Worm (Caenorhabditis elegans) whole organism, early embryonic: Measurements from ENCODE around the gene T14B4.19.

ENCODE experiments used
- B0310.2 ChIP-seq: sonication (generic microtip); optimal IDR thresholded peaks from 2 replicates; lab custom pipeline; 2016; ENCODE audit warnings: mild to moderate bottlenecking, missing genetic modification characterization, missing compliant biosample characterization
- F13C5.2 ChIP-seq: sonication (generic microtip); optimal IDR thresholded peaks from 2 replicates; lab custom pipeline; 2017; ENCODE audit warnings: mild to moderate bottlenecking, missing genetic modification characterization, inconsistent platforms, missing compliant biosample characterization
- aly-1 ChIP-seq: sonication (generic microtip); optimal IDR thresholded peaks from 2 replicates; lab custom pipeline; 2016; ENCODE audit warnings: missing genetic modification characterization, missing compliant biosample characterization
- ama-1 ChIP-seq: fragments of 150-350 bp; optimal IDR thresholded peaks from 2 replicates; lab custom pipeline; 2014
- ceh-13 ChIP-seq: fragments of 200-800 bp; sonication (Bioruptor generic); optimal IDR thresholded peaks from 2 replicates; lab custom pipeline; 2018; ENCODE audit warnings: mild to moderate bottlenecking, missing genetic modification characterization, missing compliant biosample characterization
- ceh-36 ChIP-seq: sonication (generic microtip); optimal IDR thresholded peaks from 2 replicates; lab custom pipeline; 2016; ENCODE audit warnings: missing genetic modification characterization, inconsistent platforms, missing compliant biosample characterization
- ets-7 ChIP-seq: sonication (generic microtip); optimal IDR thresholded peaks from 2 replicates; lab custom pipeline; 2016; ENCODE audit warnings: missing genotype, missing genetic modification characterization, missing compliant biosample characterization
- flt-1 ChIP-seq: fragments of 200-800 bp; sonication (Bioruptor generic); IDR thresholded peaks from 2 replicates; pipeline ENCODE4 v1.3.6; 2022; ENCODE audit warnings: missing genetic modification characterization, missing compliant biosample characterization
- hmbx-1 ChIP-seq: sonication (generic microtip); optimal IDR thresholded peaks from 2 replicates; lab custom pipeline; 2016; ENCODE audit warnings: mild to moderate bottlenecking, missing genetic modification characterization, missing compliant biosample characterization
- hmg-4 ChIP-seq: fragments of 200-800 bp; sonication (Bioruptor generic); optimal IDR thresholded peaks from 2 replicates; lab custom pipeline; 2018; ENCODE audit warnings: mild to moderate bottlenecking, missing genetic modification characterization, missing compliant biosample characterization
- hnd-1 ChIP-seq: sonication (generic microtip); optimal IDR thresholded peaks from 2 replicates; lab custom pipeline; 2016; ENCODE audit warnings: missing genetic modification characterization, missing compliant biosample characterization
- pes-1 ChIP-seq: fragments of 200-800 bp; sonication (Bioruptor generic); IDR thresholded peaks from 2 replicates; pipeline ENCODE4 v1.3.6; 2022; ENCODE audit warnings: missing genetic modification reagents, missing genetic modification characterization, missing compliant biosample characterization
- scrt-1 ChIP-seq: fragments of 200-800 bp; sonication (Bioruptor generic); IDR thresholded peaks from 2 replicates; pipeline ENCODE4 v1.3.6; 2022; ENCODE audit warnings: missing genetic modification characterization, missing compliant biosample characterization
- sea-1 ChIP-seq: fragments of 200-800 bp; sonication (Bioruptor generic); conservative IDR thresholded peaks from 2 replicates; pipeline ENCODE4 v1.3.6; 2022; ENCODE audit warnings: missing genetic modification characterization, missing compliant biosample characterization
- tbx-11 ChIP-seq: fragments of 200-800 bp; sonication (Bioruptor generic); IDR thresholded peaks from 2 replicates; pipeline ENCODE4 v1.3.6; 2022; ENCODE audit warnings: missing genetic modification characterization, missing compliant biosample characterization
- tbx-37 ChIP-seq: fragments of 200-800 bp; sonication (Bioruptor generic); conservative IDR thresholded peaks from 2 replicates; pipeline ENCODE4 v1.3.6; 2022; ENCODE audit warnings: missing genetic modification reagents, missing genetic modification characterization, missing compliant biosample characterization
- tra-4 ChIP-seq: sonication (generic microtip); optimal IDR thresholded peaks from 2 replicates; lab custom pipeline; 2017; ENCODE audit warnings: missing genetic modification characterization, missing compliant biosample characterization

Gene T14B4.19

DNA sequence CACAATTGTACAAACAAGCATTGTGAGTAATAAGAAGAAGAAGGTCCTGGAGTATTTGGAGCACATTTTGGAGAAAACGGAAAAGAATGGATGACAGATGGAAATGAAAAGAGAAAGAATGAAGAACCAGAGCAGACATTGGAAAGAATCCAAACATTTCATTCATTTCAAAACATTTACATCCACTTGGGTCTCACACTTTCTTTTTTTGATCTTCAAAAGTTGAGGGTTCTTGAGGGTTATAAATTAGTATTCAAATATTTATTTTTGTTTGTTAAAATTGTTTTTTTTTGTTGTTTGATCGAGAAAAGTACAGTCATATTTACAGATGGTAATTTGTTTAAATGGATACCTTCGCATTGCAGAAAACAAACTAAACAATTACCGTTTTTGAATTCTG is 21.0 kb upstream of the T14B4.19 start, which contains the start of gene T14B4.9:
TSS of gene T14B4.9 (minus strand) at position 101 of the 400 bp plus-strand sequence.
- no peak for TF ChIP-seq ceh-36 (tag; lab: Kevin White, UChicago)
- no peak for TF ChIP-seq tra-4 (tag; lab: Kevin White, UChicago)
- TF ChIP-seq hmbx-1 (tag; lab: Kevin White, UChicago), result no peak
- TF ChIP-seq B0310.2 (tag; lab: Kevin White, UChicago), result no peak

DNA sequence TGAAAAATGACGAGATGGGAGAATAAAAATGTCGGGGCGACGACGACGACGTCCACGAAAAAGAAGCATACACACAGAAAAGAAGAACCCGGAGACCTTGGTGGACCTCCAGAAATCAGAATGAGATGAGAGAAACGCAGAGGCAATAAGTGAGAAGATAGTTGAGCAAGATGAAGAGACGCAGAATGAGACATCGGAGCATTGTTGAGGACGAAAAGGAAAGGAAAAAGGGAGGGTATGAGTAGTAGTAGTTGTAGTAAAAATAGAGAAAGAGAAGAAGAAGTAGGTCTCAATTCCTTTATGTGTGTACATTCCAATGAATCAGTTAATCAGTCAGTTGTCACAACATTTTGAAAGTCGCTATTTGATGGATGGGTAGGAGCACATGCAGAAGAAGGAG is 16.6 kb upstream of the T14B4.19 start, which contains the start of gene T14B4.8:
TSS of gene T14B4.8 (minus strand) at position 60 of the 400 bp plus-strand sequence.
- no peak for TF ChIP-seq tra-4 (tag; lab: Kevin White, UChicago)
- TF ChIP-seq F13C5.2, result no peak
- TF ChIP-seq pes-1, result no peak
- TF ChIP-seq ets-7 (tag; lab: Kevin White, UChicago), result no peak
- TF ChIP-seq ama-1 (lab: Kevin White, UChicago), result no peak
- TF ChIP-seq hnd-1 (tag; lab: Kevin White, UChicago), result no peak
- TF ChIP-seq hmg-4, result no peak
- TF ChIP-seq tbx-11 (GFP tag; lab: Robert Waterston, UW), result no peak
- no peak for TF ChIP-seq flt-1 (GFP tag; lab: Robert Waterston, UW)
- no peak for TF ChIP-seq hmbx-1 (tag; lab: Kevin White, UChicago)
- no peak for TF ChIP-seq B0310.2 (tag; lab: Kevin White, UChicago)
- no peak for TF ChIP-seq tbx-37 (GFP tag; lab: Robert Waterston, UW)
- TF ChIP-seq ceh-13 (GFP tag; lab: Kevin White, UChicago), result no peak
- no peak for TF ChIP-seq scrt-1 (GFP tag; lab: Robert Waterston, UW)
- no peak for TF ChIP-seq aly-1
- no peak for TF ChIP-seq ceh-36 (tag; lab: Kevin White, UChicago)

ce11 chrII:6726814-6727213 is 14.1 kb upstream of the T14B4.19 start:
- no peak for TF ChIP-seq pes-1
- no peak for TF ChIP-seq hmg-4
- TF ChIP-seq tbx-11 (GFP tag; lab: Robert Waterston, UW), result no peak
- no peak for TF ChIP-seq tbx-37 (GFP tag; lab: Robert Waterston, UW)
- no peak for TF ChIP-seq F13C5.2
- TF ChIP-seq sea-1 (GFP tag; lab: Robert Waterston, UW), result no peak
- no peak for TF ChIP-seq hmbx-1 (tag; lab: Kevin White, UChicago)
- no peak for TF ChIP-seq B0310.2 (tag; lab: Kevin White, UChicago)
- TF ChIP-seq flt-1 (GFP tag; lab: Robert Waterston, UW), result no peak
- no peak for TF ChIP-seq ceh-36 (tag; lab: Kevin White, UChicago)
- TF ChIP-seq aly-1, result no peak
- TF ChIP-seq hnd-1 (tag; lab: Kevin White, UChicago), result no peak
- TF ChIP-seq scrt-1 (GFP tag; lab: Robert Waterston, UW), result no peak
- no peak for TF ChIP-seq ceh-13 (GFP tag; lab: Kevin White, UChicago)
- TF ChIP-seq ama-1 (lab: Kevin White, UChicago), result no peak
- no peak for TF ChIP-seq tra-4 (tag; lab: Kevin White, UChicago)

DNA sequence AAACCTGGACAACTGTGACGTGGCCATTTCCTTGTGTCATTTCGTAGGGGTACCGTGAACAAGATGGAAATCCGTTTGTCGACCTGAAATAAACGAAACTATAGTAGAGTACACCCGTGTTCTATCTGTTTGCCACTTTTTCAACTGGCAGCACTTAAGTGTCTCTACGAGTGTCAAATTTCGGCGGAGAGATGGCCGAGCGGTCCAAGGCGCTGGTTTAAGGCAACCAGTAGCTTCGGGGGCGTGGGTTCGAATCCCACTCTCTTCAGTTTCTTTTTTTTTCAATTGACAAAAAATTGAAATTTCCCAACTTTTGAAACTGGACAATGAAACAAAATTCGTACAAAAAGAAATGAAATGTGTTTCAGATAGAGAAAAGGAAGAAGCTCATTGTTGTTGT is 8.8 kb upstream of the T14B4.19 start:
- TF ChIP-seq scrt-1 (GFP tag; lab: Robert Waterston, UW) (no peak), tra-4 (tag; lab: Kevin White, UChicago) (no peak), flt-1 (GFP tag; lab: Robert Waterston, UW) (0 out of 2 replicates have a peak, but pooled peaks have one; percentile 14), sea-1 (GFP tag; lab: Robert Waterston, UW) (no peak; the same call in 1 of the 2 replicates), ceh-36 (tag; lab: Kevin White, UChicago) (no peak), hmbx-1 (tag; lab: Kevin White, UChicago) (no peak), hmg-4 (peak; percentile 36), ets-7 (tag; lab: Kevin White, UChicago) (no peak), ceh-13 (GFP tag; lab: Kevin White, UChicago) (no peak), hnd-1 (tag; lab: Kevin White, UChicago) (peak; percentile 2), tbx-37 (GFP tag; lab: Robert Waterston, UW) (peak; percentile 62), B0310.2 (tag; lab: Kevin White, UChicago) (no peak), F13C5.2 (peak; percentile 3), tbx-11 (GFP tag; lab: Robert Waterston, UW) (0 out of 2 replicates have a peak, but pooled peaks have one; percentile 49), ama-1 (lab: Kevin White, UChicago) (no peak), aly-1 (no peak), pes-1 (peak; percentile 68)

ce11 chrII:6718221-6718620 is 5.5 kb upstream of the T14B4.19 start, which contains the start of gene tsp-10:
tsp-10 (plus strand) TSS chrII:6718586.
- TF ChIP-seq aly-1, result no peak
- TF ChIP-seq F13C5.2, result no peak
- no peak for TF ChIP-seq hnd-1 (tag; lab: Kevin White, UChicago)

DNA sequence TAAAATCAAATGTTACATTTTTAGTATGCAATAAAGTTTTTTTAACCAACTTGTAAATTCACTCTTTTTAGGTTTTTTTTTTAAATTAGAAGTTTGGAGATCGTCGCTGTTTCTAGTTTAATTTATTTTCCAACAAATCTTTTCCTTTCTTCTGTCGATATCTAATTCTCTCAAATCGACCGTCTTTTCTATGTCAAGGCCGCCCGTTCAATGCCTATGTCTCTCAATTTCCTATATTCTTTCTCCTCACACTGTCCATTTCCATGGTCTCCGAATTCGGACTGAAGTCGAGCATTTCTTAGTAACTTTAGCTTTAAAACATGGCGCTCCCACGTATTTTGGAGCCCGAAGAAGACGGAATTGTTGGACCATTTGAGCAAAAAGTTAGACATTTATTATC is 3.9 kb upstream of the T14B4.19 start, which contains the start of the genes T14B4.5 and T14B4.20:
TSS of gene T14B4.5 (plus strand) at position 226 of the 400 bp plus-strand sequence.
TSS of gene T14B4.20 (plus strand) at position 264 of the 400 bp plus-strand sequence.
- no peak for TF ChIP-seq F13C5.2
- no peak for TF ChIP-seq hnd-1 (tag; lab: Kevin White, UChicago)
- TF ChIP-seq ceh-13 (GFP tag; lab: Kevin White, UChicago), result no peak
- TF ChIP-seq scrt-1 (GFP tag; lab: Robert Waterston, UW), result no peak
- TF ChIP-seq aly-1, result no peak
- TF ChIP-seq sea-1 (GFP tag; lab: Robert Waterston, UW), result no peak
- no peak for TF ChIP-seq hmbx-1 (tag; lab: Kevin White, UChicago)
- TF ChIP-seq flt-1 (GFP tag; lab: Robert Waterston, UW), result no peak
- no peak for TF ChIP-seq tbx-37 (GFP tag; lab: Robert Waterston, UW)
- no peak for TF ChIP-seq tbx-11 (GFP tag; lab: Robert Waterston, UW)
- no peak for TF ChIP-seq ceh-36 (tag; lab: Kevin White, UChicago)
- no peak for TF ChIP-seq tra-4 (tag; lab: Kevin White, UChicago)

- TF ChIP-seq tra-4 (tag; lab: Kevin White, UChicago), result no peak
- TF ChIP-seq F13C5.2, result no peak
- no peak for TF ChIP-seq aly-1
- no peak for TF ChIP-seq B0310.2 (tag; lab: Kevin White, UChicago)
- no peak for TF ChIP-seq ets-7 (tag; lab: Kevin White, UChicago)
Observed at ce11 chrII:6715853-6716252, 3.1 kb upstream of the T14B4.19 start.
